Fruit fly (Drosophila melanogaster) whole organism, adult: ENCODE data around the gene CG33339.
A peak's percentile ranks its signal among the peaks of the same experiment; 100 is the strongest.

Experiments
- CG11617 ChIP-seq: fragments of 200-800 bp; sonication (Bioruptor generic); optimal IDR thresholded peaks from 2 replicates; lab custom pipeline; 2017; ENCODE audit warnings: mild to moderate bottlenecking, missing biosample characterization, missing genetic modification reagents, missing genetic modification characterization
- CG1620 ChIP-seq: fragments of 200-800 bp; sonication (Bioruptor generic); optimal IDR thresholded peaks from 2 replicates; lab custom pipeline; 2016; ENCODE audit warnings: missing biosample characterization, missing genetic modification characterization
- CG33017 ChIP-seq: fragments of 200-800 bp; sonication (Bioruptor generic); optimal IDR thresholded peaks from 2 replicates; lab custom pipeline; 2018; ENCODE audit warnings: missing biosample characterization, mild to moderate bottlenecking, missing genetic modification characterization, moderate library complexity
- CG7101 ChIP-seq: fragments of 200-800 bp; sonication (Bioruptor generic); optimal IDR thresholded peaks from 2 replicates; lab custom pipeline; 2018; ENCODE audit warnings: missing biosample characterization, mild to moderate bottlenecking, missing genetic modification characterization, moderate library complexity
- Clk ChIP-seq: fragments of 200-800 bp; sonication (Bioruptor generic); optimal IDR thresholded peaks from 2 replicates; lab custom pipeline; 2017; ENCODE audit warnings: missing biosample characterization, missing genetic modification characterization
- Crg-1 ChIP-seq: fragments of 200-800 bp; sonication (Bioruptor generic); optimal IDR thresholded peaks from 2 replicates; lab custom pipeline; 2016; ENCODE audit warnings: missing biosample characterization, missing genetic modification characterization
- Hr96 ChIP-seq: fragments of 200-800 bp; sonication (Bioruptor generic); optimal IDR thresholded peaks from 2 replicates; lab custom pipeline; 2016; ENCODE audit warnings: missing biosample characterization, missing genetic modification characterization
- bab1 ChIP-seq: fragments of 200-800 bp; sonication (Bioruptor generic); optimal IDR thresholded peaks from 3 replicates; lab custom pipeline; 2019; ENCODE audit warnings: missing biosample characterization, mild to moderate bottlenecking, missing genetic modification characterization, moderate library complexity
- kay ChIP-seq: fragments of 200-800 bp; sonication (Bioruptor generic); peaks from one replicate; lab custom pipeline; 2016; ENCODE audit warnings: missing biosample characterization, missing genetic modification characterization, borderline replicate concordance
- ovo ChIP-seq: fragments of 200-800 bp; sonication (Bioruptor generic); optimal IDR thresholded peaks from 2 replicates; lab custom pipeline; 2016; ENCODE audit warnings: missing biosample characterization, missing genetic modification characterization
- tj ChIP-seq: fragments of 200-800 bp; sonication (Bioruptor generic); optimal IDR thresholded peaks from 3 replicates; lab custom pipeline; 2017; ENCODE audit warnings: missing biosample characterization, mild to moderate bottlenecking, missing genetic modification characterization, moderate library complexity
- toe ChIP-seq: fragments of 200-800 bp; sonication (Bioruptor generic); optimal IDR thresholded peaks from 2 replicates; lab custom pipeline; 2016; ENCODE audit warnings: missing biosample characterization, missing genetic modification characterization

The CG33339 gene

dm6 chr3R:24390239-24390638, 28.6 kb downstream of the CG33339 start, which contains the start of the genes CG5768 and CG13615:
TSS of gene CG5768 (minus strand) at chr3R:24390339.
TSS of gene CG13615 (plus strand) at chr3R:24390518.
- no peak for TF ChIP-seq toe
- no peak for TF ChIP-seq CG7101
- TF ChIP-seq kay (GFP tag; lab: Kevin White, UChicago) = no peak
- TF ChIP-seq ovo (GFP tag; lab: Kevin White, UChicago) = no peak
- no peak for TF ChIP-seq Crg-1 (GFP tag; lab: Kevin White, UChicago)
- no peak for TF ChIP-seq CG11617 (GFP tag; lab: Kevin White, UChicago)
- no peak for TF ChIP-seq tj (GFP tag; lab: Kevin White, UChicago)
- no peak for TF ChIP-seq CG33017
- TF ChIP-seq bab1 (GFP tag; lab: Kevin White, UChicago) = no peak
- no peak for TF ChIP-seq Hr96
- no peak for TF ChIP-seq CG1620 (GFP tag; lab: Kevin White, UChicago)

DNA sequence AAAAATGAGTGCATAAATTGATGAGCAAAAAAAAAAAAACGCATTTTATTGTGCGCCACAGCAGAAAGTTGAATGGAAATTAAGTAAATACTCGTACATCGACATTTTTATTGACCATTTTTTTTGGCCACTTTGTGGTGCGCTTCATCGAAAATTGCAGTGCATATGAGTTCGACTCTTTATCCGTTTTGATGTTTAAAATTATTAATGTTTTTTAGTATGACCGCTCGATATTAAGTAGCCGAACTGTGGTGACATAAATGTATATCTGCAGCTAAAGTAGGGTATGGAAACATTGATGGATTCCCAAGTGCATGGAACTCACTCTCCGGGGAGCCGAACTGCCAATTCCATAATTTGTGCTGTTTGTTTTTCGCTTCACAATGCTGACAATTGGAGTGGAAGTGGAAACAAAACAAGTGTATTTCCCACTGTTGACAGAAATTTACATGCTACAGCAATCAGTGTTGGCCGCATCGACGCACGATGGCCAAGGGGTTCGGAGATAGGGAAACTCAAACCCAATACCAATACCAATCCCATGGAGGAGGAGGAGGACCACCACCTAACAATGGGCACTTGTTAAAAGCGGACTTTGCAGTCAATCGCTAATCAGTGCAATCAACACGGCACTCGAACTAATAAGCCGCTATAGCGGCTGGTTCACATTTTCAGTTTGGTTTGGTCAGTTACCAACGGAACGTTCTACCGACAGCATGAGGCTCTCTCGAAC, 30.7 kb downstream of the CG33339 start, which contains the start of gene CG13616:
Gene CG13616 (plus strand): TSS at position 683 of the 733 bp plus-strand sequence.
- TF ChIP-seq Clk (GFP tag; lab: Kevin White, UChicago) (no peak), tj (GFP tag; lab: Kevin White, UChicago) (peak; percentile 50)
